Fruit fly (Drosophila melanogaster) whole organism, embryonic: ENCODE measurements around the gene Ugt305A1.

ENCODE experiments used
- Blimp-1 ChIP-seq: fragments of 200-800 bp; sonication (Bioruptor generic); optimal IDR thresholded peaks from 3 replicates; lab custom pipeline; 2018; ENCODE audit warnings: missing biosample characterization, missing genetic modification characterization, mild to moderate bottlenecking, moderate library complexity, missing genetic modification reagents
- CG10366 ChIP-seq: fragments of 200-800 bp; sonication (Bioruptor generic); IDR thresholded peaks from 2 replicates; pipeline ENCODE4 v1.3.6; 2022; ENCODE audit warnings: missing biosample characterization, missing genetic modification characterization
- CG11247 ChIP-seq: fragments of 200-800 bp; sonication (Bioruptor generic); IDR thresholded peaks from 2 replicates; pipeline ENCODE4 v1.3.6; 2022; ENCODE audit warnings: missing biosample characterization, missing genetic modification characterization
- CG11504 ChIP-seq: fragments of 200-800 bp; sonication (Bioruptor generic); optimal IDR thresholded peaks from 3 replicates; lab custom pipeline; 2019; ENCODE audit warnings: missing biosample characterization, mild to moderate bottlenecking, missing genetic modification characterization, moderate library complexity
- CG13424 ChIP-seq: fragments of 200-800 bp; sonication (Bioruptor generic); optimal IDR thresholded peaks from 2 replicates; lab custom pipeline; 2019; ENCODE audit warnings: missing biosample characterization, mild to moderate bottlenecking, missing genetic modification characterization, moderate library complexity
- CG14441 ChIP-seq: fragments of 200-800 bp; sonication (Bioruptor generic); IDR thresholded peaks from 2 replicates; pipeline ENCODE4 v1.3.6; 2022; ENCODE audit warnings: missing biosample characterization, missing genetic modification characterization
- CG15269 ChIP-seq: fragments of 200-800 bp; sonication (Bioruptor generic); optimal IDR thresholded peaks from 2 replicates; lab custom pipeline; 2018; ENCODE audit warnings: missing biosample characterization, mild to moderate bottlenecking, missing genetic modification characterization, moderate library complexity
- CG17359 ChIP-seq: fragments of 200-800 bp; sonication (Bioruptor generic); optimal IDR thresholded peaks from 3 replicates; lab custom pipeline; 2018; ENCODE audit warnings: missing biosample characterization, mild to moderate bottlenecking, missing genetic modification characterization, moderate library complexity
- CG18262 ChIP-seq: fragments of 200-800 bp; optimal IDR thresholded peaks from 3 replicates; lab custom pipeline; 2019; ENCODE audit warnings: missing biosample characterization, mild to moderate bottlenecking, missing genetic modification characterization, moderate library complexity
- CG2712 ChIP-seq: fragments of 200-800 bp; optimal IDR thresholded peaks from 3 replicates; lab custom pipeline; 2019; ENCODE audit warnings: missing biosample characterization, mild to moderate bottlenecking, missing genetic modification characterization, moderate library complexity
- CG7372 ChIP-seq: fragments of 200-800 bp; sonication (Bioruptor generic); IDR thresholded peaks from 2 replicates; pipeline ENCODE4 v1.3.6; 2022; ENCODE audit warnings: missing biosample characterization, missing genetic modification characterization
- CG7839 ChIP-seq: fragments of 200-800 bp; sonication (Bioruptor generic); optimal IDR thresholded peaks from 3 replicates; lab custom pipeline; 2018; ENCODE audit warnings: missing biosample characterization, mild to moderate bottlenecking, missing genetic modification characterization, moderate library complexity
- CG8924 ChIP-seq: fragments of 200-800 bp; optimal IDR thresholded peaks from 3 replicates; lab custom pipeline; 2019; ENCODE audit warnings: missing biosample characterization, mild to moderate bottlenecking, missing genetic modification characterization, moderate library complexity
- D ChIP-seq, 2 experiments: fragments of 200-800 bp in 1 of 2; fragments of >200 bp in 1 of 2; sonication (Bioruptor generic) in 1 of 2; optimal IDR thresholded peaks; 2 replicates in 1 of 2; 3 replicates in 1 of 2; lab custom pipeline; 2017; ENCODE audit warnings: mild to moderate bottlenecking in 1 of 2, missing biosample characterization in 1 of 2, missing genetic modification characterization in 1 of 2, missing genetic modification reagents in 1 of 2
- Deaf1 ChIP-seq: fragments of 200-800 bp; optimal IDR thresholded peaks from 3 replicates; lab custom pipeline; 2019; ENCODE audit warnings: missing biosample characterization, mild to moderate bottlenecking, missing genetic modification characterization, moderate library complexity
- Eip74EF ChIP-seq, 2 experiments: fragments of 200-800 bp in 1 of 2; fragments of >200 bp in 1 of 2; sonication (Bioruptor generic) in 1 of 2; optimal IDR thresholded peaks; 2 replicates each; lab custom pipeline; 2017 to 2019; ENCODE audit warnings: missing biosample characterization in 2 of 2, missing genetic modification characterization in 2 of 2, mild to moderate bottlenecking in 1 of 2, moderate library complexity in 1 of 2
- Hr51 ChIP-seq, 2 experiments: fragments of 200-800 bp; sonication (Bioruptor generic); optimal IDR thresholded peaks; 2 replicates in 1 of 2; 3 replicates in 1 of 2; lab custom pipeline; 2016 to 2018; ENCODE audit warnings: missing biosample characterization in 2 of 2, missing genetic modification characterization in 2 of 2, mild to moderate bottlenecking in 1 of 2, moderate library complexity in 1 of 2
- Mad ChIP-seq: fragments of 200-800 bp; sonication (Bioruptor generic); optimal IDR thresholded peaks from 2 replicates; lab custom pipeline; 2016; ENCODE audit warnings: missing biosample characterization, missing genetic modification characterization
- Max ChIP-seq: fragments of 200-800 bp; sonication (Bioruptor generic); optimal IDR thresholded peaks from 2 replicates; lab custom pipeline; 2016; ENCODE audit warnings: missing biosample characterization, mild to moderate bottlenecking, missing genetic modification characterization
- Oli ChIP-seq: fragments of 200-800 bp; sonication (Bioruptor generic); optimal IDR thresholded peaks from 2 replicates; lab custom pipeline; 2018; ENCODE audit warnings: missing biosample characterization, mild to moderate bottlenecking, missing genetic modification characterization, moderate library complexity
- Ptx1 ChIP-seq: fragments of 200-800 bp; sonication (Bioruptor generic); IDR thresholded peaks from 2 replicates; pipeline ENCODE4 v1.3.6; 2022; ENCODE audit warnings: missing biosample characterization, missing genetic modification characterization
- Sox102F ChIP-seq: fragments of 200-800 bp; sonication (Bioruptor generic); optimal IDR thresholded peaks from 2 replicates; lab custom pipeline; 2018; ENCODE audit warnings: missing biosample characterization, mild to moderate bottlenecking, missing genetic modification characterization, moderate library complexity
- Xrp1 ChIP-seq: fragments of 200-800 bp; sonication (Bioruptor generic); IDR thresholded peaks from 2 replicates; pipeline ENCODE4 v1.3.6; 2022; ENCODE audit warnings: missing biosample characterization, missing genetic modification characterization
- ap ChIP-seq: fragments of 200-800 bp; sonication (Bioruptor generic); IDR thresholded peaks from 2 replicates; pipeline ENCODE4 v1.3.6; 2022; ENCODE audit warnings: missing biosample characterization, missing genetic modification characterization
- ase ChIP-seq: fragments of 200-800 bp; sonication (Bioruptor generic); IDR thresholded peaks from 3 replicates; pipeline ENCODE4 v1.3.6; 2022; ENCODE audit warnings: missing biosample characterization, missing genetic modification characterization
- ash1 ChIP-seq: fragments of 200-800 bp; sonication (Bioruptor generic); optimal IDR thresholded peaks from 2 replicates; lab custom pipeline; 2018; ENCODE audit warnings: missing biosample characterization, mild to moderate bottlenecking, missing genetic modification characterization
- chm ChIP-seq: fragments of 200-800 bp; sonication (Bioruptor generic); IDR thresholded peaks from 2 replicates; pipeline ENCODE4 v1.3.6; 2022; ENCODE audit warnings: missing biosample characterization, missing genetic modification characterization
- en ChIP-seq: fragments of 200-800 bp; sonication (Bioruptor generic); optimal IDR thresholded peaks from 2 replicates; lab custom pipeline; 2016; ENCODE audit warnings: missing biosample characterization, missing genetic modification characterization
- esg ChIP-seq: fragments of 200-800 bp; sonication (Bioruptor generic); conservative IDR thresholded peaks from 2 replicates; pipeline ENCODE4 v1.3.6; 2022; ENCODE audit warnings: missing biosample characterization, missing genetic modification characterization
- gem ChIP-seq: fragments of 200-800 bp; sonication (Bioruptor generic); optimal IDR thresholded peaks from 2 replicates; lab custom pipeline; 2019; ENCODE audit warnings: missing biosample characterization, mild to moderate bottlenecking, missing genetic modification characterization, moderate library complexity
- grau ChIP-seq: fragments of 200-800 bp; optimal IDR thresholded peaks from 3 replicates; lab custom pipeline; 2019; ENCODE audit warnings: missing biosample characterization, mild to moderate bottlenecking, missing genetic modification characterization, moderate library complexity
- hb ChIP-seq: fragments of 200-800 bp; sonication (Bioruptor generic); IDR thresholded peaks from 3 replicates; pipeline ENCODE4 v1.3.6; 2022; ENCODE audit warnings: missing biosample characterization, missing genetic modification characterization; ENCODE audit not compliant: partially characterized antibody
- oc ChIP-seq: fragments of 200-800 bp; sonication (Bioruptor generic); optimal IDR thresholded peaks from 2 replicates; lab custom pipeline; 2018; ENCODE audit warnings: missing biosample characterization, mild to moderate bottlenecking, missing genetic modification characterization, moderate library complexity
- pan ChIP-seq, 4 experiments: fragments of >200 bp in 3 of 4; fragments of 200-800 bp in 1 of 4; sonication (Bioruptor generic) in 1 of 4; optimal IDR thresholded peaks in 3 of 4; IDR thresholded peaks in 1 of 4; 2 replicates each; pipeline versions ENCODE4 v1.3.6 to Lab custom; 2017 to 2022; ENCODE audit warnings: missing biosample characterization in 2 of 4, missing genetic modification characterization in 2 of 4, mixed read lengths in 1 of 4
- phol ChIP-seq: fragments of 200-800 bp; sonication (Bioruptor generic); optimal IDR thresholded peaks from 3 replicates; lab custom pipeline; 2018; ENCODE audit warnings: missing biosample characterization, mild to moderate bottlenecking, missing genetic modification characterization, moderate library complexity
- row ChIP-seq: fragments of 200-800 bp; sonication (Bioruptor generic); IDR thresholded peaks from 3 replicates; pipeline ENCODE4 v1.3.6; 2022; ENCODE audit warnings: missing biosample characterization, missing genetic modification characterization
- sd ChIP-seq: fragments of 200-800 bp; sonication (Bioruptor generic); optimal IDR thresholded peaks from 3 replicates; lab custom pipeline; 2018; ENCODE audit warnings: missing biosample characterization, mild to moderate bottlenecking, missing genetic modification characterization, moderate library complexity
- sens ChIP-seq: fragments of 200-800 bp; sonication (Bioruptor generic); peaks from one replicate; lab custom pipeline; 2016; ENCODE audit warnings: missing biosample characterization, missing genetic modification characterization
- unpg ChIP-seq: fragments of 200-800 bp; sonication (Bioruptor generic); optimal IDR thresholded peaks from 3 replicates; lab custom pipeline; 2018; ENCODE audit warnings: missing biosample characterization, mild to moderate bottlenecking, missing genetic modification characterization, moderate library complexity
- zfh1 ChIP-seq: fragments of 200-800 bp; sonication (Bioruptor generic); IDR thresholded peaks from 3 replicates; pipeline ENCODE4 v1.3.6; 2022; ENCODE audit warnings: missing biosample characterization, missing genetic modification characterization

Ugt305A1 gene

dm6 chr3L:4044497-4044896 lies 15.1 kb upstream of the Ugt305A1 start (continued):
- peak in 1 of 2 experiments; percentile 63 for TF ChIP-seq Hr51 (GFP tag; optimal IDR thresholded peaks at IDR 0.05; lab: Kevin White, UChicago)
- TF ChIP-seq Max (GFP tag; lab: Kevin White, UChicago): no peak
- peak; percentile 4 for TF ChIP-seq Blimp-1 (GFP tag; lab: Kevin White, UChicago)
- TF ChIP-seq Sox102F (GFP tag; lab: Kevin White, UChicago): peak; percentile 55
- peak; percentile 32 for TF ChIP-seq Oli (tag; lab: Kevin White, UChicago)
- TF ChIP-seq Deaf1 (tag; lab: Kevin White, UChicago): no peak
- peak; percentile 49 for TF ChIP-seq CG10366 (GFP tag; lab: Robert Waterston, UW)
- TF ChIP-seq ap: no peak
- no peak for TF ChIP-seq chm (GFP tag; lab: Robert Waterston, UW)
- peak; percentile 18 for TF ChIP-seq grau (tag; lab: Kevin White, UChicago)
- TF ChIP-seq CG8924 (tag; lab: Kevin White, UChicago): peak; percentile 7
- peak; percentile 55 for TF ChIP-seq sd (tag; lab: Kevin White, UChicago)
- no peak for TF ChIP-seq zfh1 (GFP tag; lab: Robert Waterston, UW)
- TF ChIP-seq Mad (GFP tag; lab: Kevin White, UChicago): no peak
- TF ChIP-seq oc: peak; percentile 16
- no peak for TF ChIP-seq CG18262 (tag; lab: Kevin White, UChicago)
- peak; percentile 29 for TF ChIP-seq unpg (GFP tag; lab: Kevin White, UChicago)
- TF ChIP-seq CG2712 (tag; lab: Kevin White, UChicago): peak; percentile 15
- peak; percentile 41 for TF ChIP-seq CG14441 (GFP tag; lab: Robert Waterston, UW)
- TF ChIP-seq ash1: no peak
- TF ChIP-seq CG11504 (tag; lab: Kevin White, UChicago): peak; percentile 52
- TF ChIP-seq Ptx1 (GFP tag; lab: Robert Waterston, UW): peak; percentile 36; the same call in 1 of the 2 replicates
- peak; percentile 46 for TF ChIP-seq gem
- TF ChIP-seq Xrp1 (GFP tag; lab: Robert Waterston, UW): 0 out of 2 replicates have a peak, but pooled peaks have one; percentile 17
- no peak for TF ChIP-seq CG11247 (GFP tag; lab: Robert Waterston, UW)
- TF ChIP-seq phol (tag; lab: Kevin White, UChicago): peak; percentile 2
- peak; percentile 14 for TF ChIP-seq CG7839 (tag; lab: Kevin White, UChicago)
- 0 out of 3 replicates have a peak, but pooled peaks have one; percentile 9 for TF ChIP-seq row (GFP tag; lab: Robert Waterston, UW)
- 0 out of 2 replicates have a peak, but pooled peaks have one; percentile 6 for TF ChIP-seq esg (GFP tag; lab: Robert Waterston, UW)
- no peak for TF ChIP-seq D (optimal IDR thresholded peaks at IDR 0.05; lab: Kevin White, UChicago)
- TF ChIP-seq D (GFP tag; optimal IDR thresholded peaks at IDR 0.05; lab: Kevin White, UChicago): no peak
- TF ChIP-seq CG17359 (tag; lab: Kevin White, UChicago): peak; percentile 32
- TF ChIP-seq en (GFP tag; lab: Kevin White, UChicago): no peak
- peak; percentile 20 for TF ChIP-seq sens (GFP tag; lab: Kevin White, UChicago)
- TF ChIP-seq CG7372: peak; percentile 31; the same call in 1 of the 2 replicates
- peak; percentile 29 for TF ChIP-seq CG15269 (tag; lab: Kevin White, UChicago)
- no peak for TF ChIP-seq pan (optimal IDR thresholded peaks at IDR 0.05; lab: Kevin White, UChicago)
- peak in 1 of 2 experiments; percentile 55 for TF ChIP-seq pan (GFP tag; optimal IDR thresholded peaks at IDR 0.05 in 1 of 2, IDR thresholded peaks at IDR 0.05 in 1 of 2)
- no peak for TF ChIP-seq hb (GFP tag; lab: Robert Waterston, UW)
- peak; percentile 7 for TF ChIP-seq CG13424
- peak; percentile 48; the same call in 1 of the 3 replicates for TF ChIP-seq ase (GFP tag; lab: Robert Waterston, UW)
- peak in 1 of 2 experiments; percentile 49 for TF ChIP-seq Eip74EF (GFP tag; optimal IDR thresholded peaks at IDR 0.05; lab: Kevin White, UChicago)
